Fruit fly (Drosophila melanogaster) whole organism, embryonic: ENCODE results near the gene Fdh.

Source experiments
- Aef1 ChIP-seq: fragments of 200-800 bp; sonication (Bioruptor generic); IDR thresholded peaks from 3 replicates; pipeline ENCODE4 v1.3.6; 2022; ENCODE audit warnings: missing biosample characterization, missing genetic modification characterization
- B-H1 ChIP-seq: fragments of 200-800 bp; sonication (Bioruptor generic); IDR thresholded peaks from 3 replicates; pipeline ENCODE4 v1.3.6; 2022; ENCODE audit warnings: missing biosample characterization, missing genetic modification characterization
- BtbVII ChIP-seq: fragments of 200-800 bp; sonication (Bioruptor generic); optimal IDR thresholded peaks from 3 replicates; lab custom pipeline; 2017; ENCODE audit warnings: missing biosample characterization, mild to moderate bottlenecking, missing genetic modification characterization
- CG11247 ChIP-seq: fragments of 200-800 bp; sonication (Bioruptor generic); IDR thresholded peaks from 2 replicates; pipeline ENCODE4 v1.3.6; 2022; ENCODE audit warnings: missing biosample characterization, missing genetic modification characterization
- CG11398 ChIP-seq: fragments of 200-800 bp; sonication (Bioruptor generic); optimal IDR thresholded peaks from 2 replicates; lab custom pipeline; 2016; ENCODE audit warnings: missing biosample characterization, missing genetic modification characterization
- CG11723 ChIP-seq: fragments of 200-800 bp; sonication (Bioruptor generic); optimal IDR thresholded peaks from 2 replicates; lab custom pipeline; 2017; ENCODE audit warnings: missing biosample characterization, mild to moderate bottlenecking, missing genetic modification characterization
- CG14441 ChIP-seq: fragments of 200-800 bp; sonication (Bioruptor generic); IDR thresholded peaks from 2 replicates; pipeline ENCODE4 v1.3.6; 2022; ENCODE audit warnings: missing biosample characterization, missing genetic modification characterization
- CG14860 ChIP-seq: fragments of 200-800 bp; sonication (Bioruptor generic); IDR thresholded peaks from 3 replicates; pipeline ENCODE4 v1.3.6; 2022; ENCODE audit warnings: missing biosample characterization, missing genetic modification characterization; ENCODE audit not compliant: partially characterized antibody
- CG15479 ChIP-seq: fragments of 200-800 bp; sonication (Bioruptor generic); optimal IDR thresholded peaks from 3 replicates; lab custom pipeline; 2019; ENCODE audit warnings: missing biosample characterization, mild to moderate bottlenecking, missing genetic modification characterization, moderate library complexity
- CG1602 ChIP-seq: fragments of 200-800 bp; sonication (Bioruptor generic); optimal IDR thresholded peaks from 3 replicates; lab custom pipeline; 2016; ENCODE audit warnings: missing biosample characterization, missing genetic modification characterization
- CG1647 ChIP-seq: fragments of 200-800 bp; sonication (Bioruptor generic); optimal IDR thresholded peaks from 3 replicates; lab custom pipeline; 2016; ENCODE audit warnings: missing biosample characterization, missing genetic modification characterization
- CG16813 ChIP-seq: fragments of 200-800 bp; sonication (Bioruptor generic); IDR thresholded peaks from 3 replicates; pipeline ENCODE4 v1.3.6; 2022; ENCODE audit warnings: missing biosample characterization, missing genetic modification characterization; ENCODE audit not compliant: partially characterized antibody
- CG17359 ChIP-seq: fragments of 200-800 bp; sonication (Bioruptor generic); optimal IDR thresholded peaks from 3 replicates; lab custom pipeline; 2018; ENCODE audit warnings: missing biosample characterization, mild to moderate bottlenecking, missing genetic modification characterization, moderate library complexity
- CG1792 ChIP-seq: fragments of 200-800 bp; sonication (Bioruptor generic); optimal IDR thresholded peaks from 2 replicates; lab custom pipeline; 2016; ENCODE audit warnings: missing biosample characterization, missing genetic modification characterization
- CG1832 ChIP-seq: fragments of 200-800 bp; sonication (Bioruptor generic); optimal IDR thresholded peaks from 2 replicates; lab custom pipeline; 2017; ENCODE audit warnings: missing biosample characterization, mild to moderate bottlenecking, missing genetic modification characterization, inconsistent platforms
- CG34376 ChIP-seq: fragments of 200-800 bp; sonication (Bioruptor generic); optimal IDR thresholded peaks from 2 replicates; lab custom pipeline; 2018; ENCODE audit warnings: missing biosample characterization, mild to moderate bottlenecking, missing genetic modification characterization
- CG6272 ChIP-seq: fragments of 200-800 bp; sonication (Bioruptor generic); IDR thresholded peaks from 2 replicates; pipeline ENCODE4 v1.3.6; 2022; ENCODE audit warnings: missing biosample characterization, missing genetic modification characterization
- CG6654 ChIP-seq: fragments of 200-800 bp; sonication (Bioruptor generic); optimal IDR thresholded peaks from 2 replicates; lab custom pipeline; 2017; ENCODE audit warnings: missing biosample characterization, mild to moderate bottlenecking, missing genetic modification characterization
- CG7271 ChIP-seq: fragments of 200-800 bp; sonication (Bioruptor generic); optimal IDR thresholded peaks from 2 replicates; lab custom pipeline; 2018; ENCODE audit warnings: missing biosample characterization, mild to moderate bottlenecking, missing genetic modification characterization, moderate library complexity
- CG9215 ChIP-seq: fragments of 200-800 bp; sonication (Bioruptor generic); IDR thresholded peaks from 2 replicates; pipeline ENCODE4 v1.3.6; 2022; ENCODE audit warnings: missing biosample characterization, missing genetic modification characterization
- CG9437 ChIP-seq: fragments of 200-800 bp; sonication (Bioruptor generic); optimal IDR thresholded peaks from 2 replicates; lab custom pipeline; 2018; ENCODE audit warnings: missing biosample characterization, mild to moderate bottlenecking, missing genetic modification characterization
- CkIIα-i1 ChIP-seq: fragments of 200-800 bp; sonication (Bioruptor generic); IDR thresholded peaks from 2 replicates; pipeline ENCODE4 v1.3.6; 2022; ENCODE audit warnings: missing biosample characterization, missing genetic modification characterization
- CoRest ChIP-seq: fragments of 200-800 bp; sonication (Bioruptor generic); optimal IDR thresholded peaks from 3 replicates; lab custom pipeline; 2018; ENCODE audit warnings: missing biosample characterization, mild to moderate bottlenecking, missing genetic modification characterization, moderate library complexity
- D ChIP-seq, 2 experiments: fragments of 200-800 bp in 1 of 2; fragments of >200 bp in 1 of 2; sonication (Bioruptor generic) in 1 of 2; optimal IDR thresholded peaks; 2 replicates in 1 of 2; 3 replicates in 1 of 2; lab custom pipeline; 2017; ENCODE audit warnings: mild to moderate bottlenecking in 1 of 2, missing biosample characterization in 1 of 2, missing genetic modification characterization in 1 of 2, missing genetic modification reagents in 1 of 2
- D19A ChIP-seq: fragments of 200-800 bp; optimal IDR thresholded peaks from 3 replicates; lab custom pipeline; 2019; ENCODE audit warnings: missing biosample characterization, mild to moderate bottlenecking, missing genetic modification characterization, moderate library complexity
- Jarid2 ChIP-seq: fragments of 200-800 bp; sonication (Bioruptor generic); optimal IDR thresholded peaks from 3 replicates; lab custom pipeline; 2017; ENCODE audit warnings: mild to moderate bottlenecking, missing biosample characterization, missing genetic modification reagents, missing genetic modification characterization
- Mrtf ChIP-seq: fragments of 200-800 bp; sonication (Bioruptor generic); IDR thresholded peaks from 3 replicates; pipeline ENCODE4 v1.3.6; 2022; ENCODE audit warnings: missing biosample characterization, missing genetic modification characterization
- Sox100B ChIP-seq: fragments of 200-800 bp; sonication (Bioruptor generic); optimal IDR thresholded peaks from 3 replicates; lab custom pipeline; 2018; ENCODE audit warnings: missing biosample characterization, mild to moderate bottlenecking, missing genetic modification characterization
- Taf1 ChIP-seq: fragments of 200-800 bp; sonication (Bioruptor generic); IDR thresholded peaks from 2 replicates; pipeline ENCODE4 v1.3.6; 2022; ENCODE audit warnings: missing biosample characterization, missing genetic modification characterization
- abd-A ChIP-seq: fragments of 200-800 bp; sonication (Bioruptor generic); optimal IDR thresholded peaks from 3 replicates; lab custom pipeline; 2019; ENCODE audit warnings: missing biosample characterization, mild to moderate bottlenecking, missing genetic modification characterization, moderate library complexity
- ase ChIP-seq: fragments of 200-800 bp; sonication (Bioruptor generic); IDR thresholded peaks from 3 replicates; pipeline ENCODE4 v1.3.6; 2022; ENCODE audit warnings: missing biosample characterization, missing genetic modification characterization
- bbx ChIP-seq: fragments of 200-800 bp; sonication (Bioruptor generic); IDR thresholded peaks from 2 replicates; pipeline ENCODE4 v1.3.6; 2022; ENCODE audit warnings: missing biosample characterization, missing genetic modification characterization; ENCODE audit not compliant: partially characterized antibody
- cas ChIP-seq: fragments of 200-800 bp; sonication (Bioruptor generic); IDR thresholded peaks from 2 replicates; pipeline ENCODE4 v1.3.6; 2022; ENCODE audit warnings: missing biosample characterization, missing genetic modification characterization
- crp ChIP-seq, 2 experiments: fragments of 200-800 bp; sonication (Bioruptor generic); optimal IDR thresholded peaks; 2 replicates in 1 of 2; 3 replicates in 1 of 2; lab custom pipeline; 2017; ENCODE audit warnings: missing biosample characterization in 2 of 2, missing genetic modification characterization in 2 of 2, mild to moderate bottlenecking in 1 of 2, moderate library complexity in 1 of 2
- disco-r ChIP-seq: fragments of 200-800 bp; sonication (Bioruptor generic); optimal IDR thresholded peaks from 2 replicates; lab custom pipeline; 2016; ENCODE audit warnings: missing biosample characterization, missing genetic modification characterization
- fd96Cb ChIP-seq: fragments of 200-800 bp; sonication (Bioruptor generic); optimal IDR thresholded peaks from 2 replicates; lab custom pipeline; 2018; ENCODE audit warnings: missing biosample characterization, mild to moderate bottlenecking, missing genetic modification characterization, moderate library complexity
- ind ChIP-seq: fragments of 200-800 bp; sonication (Bioruptor generic); optimal IDR thresholded peaks from 3 replicates; lab custom pipeline; 2016; ENCODE audit warnings: missing biosample characterization, missing genetic modification characterization
- lola ChIP-seq, 3 experiments: fragments of >200 bp in 2 of 3; fragments of 200-800 bp in 1 of 3; sonication (Bioruptor generic) in 1 of 3; optimal IDR thresholded peaks; 2 replicates each; lab custom pipeline; 2017 to 2019; ENCODE audit warnings: missing biosample characterization in 3 of 3, missing genetic modification characterization in 3 of 3, mild to moderate bottlenecking in 1 of 3, moderate library complexity in 1 of 3
- pnt ChIP-seq: fragments of 200-800 bp; sonication (Bioruptor generic); optimal IDR thresholded peaks from 3 replicates; lab custom pipeline; 2016; ENCODE audit warnings: missing biosample characterization, missing genetic modification characterization
- psq ChIP-seq: fragments of 200-800 bp; sonication (Bioruptor generic); optimal IDR thresholded peaks from 2 replicates; lab custom pipeline; 2017; ENCODE audit warnings: missing biosample characterization, missing genetic modification characterization
- rib ChIP-seq: fragments of 200-800 bp; sonication (Bioruptor generic); IDR thresholded peaks from 2 replicates; pipeline ENCODE4 v1.3.6; 2022; ENCODE audit warnings: missing biosample characterization, missing genetic modification characterization
- ro ChIP-seq: fragments of 200-800 bp; sonication (Bioruptor generic); IDR thresholded peaks from 2 replicates; pipeline ENCODE4 v1.3.6; 2022; ENCODE audit warnings: missing biosample characterization, missing genetic modification characterization
- schlank ChIP-seq: fragments of 200-800 bp; sonication (Bioruptor generic); optimal IDR thresholded peaks from 2 replicates; lab custom pipeline; 2018; ENCODE audit warnings: missing biosample characterization, mild to moderate bottlenecking, missing genetic modification characterization
- sim ChIP-seq: fragments of 200-800 bp; sonication (Bioruptor generic); IDR thresholded peaks from 2 replicates; pipeline ENCODE4 v1.3.6; 2022; ENCODE audit warnings: missing biosample characterization, missing genetic modification characterization
- stwl ChIP-seq: fragments of 200-800 bp; sonication (Bioruptor generic); optimal IDR thresholded peaks from 3 replicates; lab custom pipeline; 2018; ENCODE audit warnings: missing biosample characterization, mild to moderate bottlenecking, missing genetic modification characterization, moderate library complexity
- tin ChIP-seq: fragments of 200-800 bp; sonication (Bioruptor generic); optimal IDR thresholded peaks from 3 replicates; lab custom pipeline; 2016; ENCODE audit warnings: missing biosample characterization, missing genetic modification characterization
- tx ChIP-seq: fragments of 200-800 bp; sonication (Bioruptor generic); optimal IDR thresholded peaks from 2 replicates; lab custom pipeline; 2016; ENCODE audit warnings: missing biosample characterization, missing genetic modification characterization
- zen ChIP-seq: fragments of 200-800 bp; sonication (Bioruptor generic); optimal IDR thresholded peaks from 3 replicates; lab custom pipeline; 2018; ENCODE audit warnings: missing biosample characterization, mild to moderate bottlenecking, missing genetic modification characterization, moderate library complexity
- zfh2 ChIP-seq: fragments of 200-800 bp; sonication (Bioruptor generic); optimal IDR thresholded peaks from 2 replicates; lab custom pipeline; 2016; ENCODE audit warnings: missing biosample characterization, missing genetic modification characterization

The Fdh gene

DNA sequence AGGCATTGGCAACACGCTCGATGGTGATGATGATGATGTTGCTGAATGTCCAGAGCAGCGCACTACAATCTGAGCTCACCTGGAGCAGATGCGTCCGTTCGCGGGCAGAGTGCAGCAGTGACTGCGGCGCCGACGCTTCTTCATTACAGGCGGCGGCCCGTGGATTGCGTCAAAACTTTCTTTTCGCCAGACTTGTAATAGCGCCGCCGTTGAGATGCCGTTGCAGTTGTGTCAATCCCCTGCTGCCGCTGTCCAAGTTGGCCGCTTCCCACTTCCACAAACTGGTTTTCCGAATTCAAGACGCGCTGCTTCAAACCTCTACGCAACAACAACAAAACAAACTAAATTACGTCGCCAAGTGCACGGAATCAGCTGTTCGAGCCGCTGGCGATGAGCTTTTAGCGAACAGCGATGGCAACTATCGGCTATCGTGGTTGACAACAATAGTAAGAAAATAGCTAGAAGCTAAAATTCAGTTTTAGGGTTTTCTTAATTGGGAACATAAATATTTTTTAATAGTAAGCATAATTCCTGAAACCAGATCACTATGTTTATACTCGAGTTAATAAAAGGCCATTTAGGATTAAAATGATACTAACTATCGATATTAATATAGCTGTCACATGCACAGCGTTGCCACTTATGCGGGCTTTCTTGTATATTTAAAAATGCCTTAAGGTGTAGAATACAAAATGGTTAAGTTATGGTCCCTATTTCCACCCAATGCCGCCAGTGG lies 9.8 kb upstream of the Fdh start, which contains the start of gene Tpc1 (continued):
- TF ChIP-seq CG34376 (GFP tag; lab: Kevin White, UChicago) (peak; percentile 51), CG9215 (GFP tag; lab: Robert Waterston, UW) (no peak), lola (GFP tag; optimal IDR thresholded peaks at IDR 0.05; lab: Kevin White, UChicago) (peak in 1 of 3 experiments; percentile 29), cas (GFP tag; lab: Robert Waterston, UW) (no peak), CG7271 (tag; lab: Kevin White, UChicago) (no peak), schlank (tag; lab: Kevin White, UChicago) (no peak), tin (GFP tag; lab: Kevin White, UChicago) (peak; percentile 5), ase (GFP tag; lab: Robert Waterston, UW) (no peak), ind (GFP tag; lab: Kevin White, UChicago) (peak; percentile 14), Mrtf (GFP tag; lab: Robert Waterston, UW) (no peak), fd96Cb (tag; lab: Kevin White, UChicago) (no peak), CG9437 (GFP tag; lab: Kevin White, UChicago) (peak; percentile 70), CG1792 (no peak), CG14860 (GFP tag; lab: Robert Waterston, UW) (peak; percentile 68; the same call in 2 of the 3 replicates), Jarid2 (GFP tag; lab: Kevin White, UChicago) (no peak), Sox100B (GFP tag; lab: Kevin White, UChicago) (no peak), zen (peak; percentile 48), CkIIα-i1 (GFP tag; lab: Robert Waterston, UW) (no peak), CoRest (tag; lab: Kevin White, UChicago) (peak; percentile 62), crp (GFP tag; optimal IDR thresholded peaks at IDR 0.05; lab: Kevin White, UChicago) (peak; percentile 85 to 97), CG1832 (no peak), CG17359 (tag; lab: Kevin White, UChicago) (no peak), CG11723 (no peak), CG1602 (peak; percentile 27), pnt (no peak), CG1647 (GFP tag; lab: Kevin White, UChicago) (peak; percentile 9), psq (GFP tag; lab: Kevin White, UChicago) (no peak), CG6272 (GFP tag; lab: Robert Waterston, UW) (peak; percentile 56; the same call in 1 of the 2 replicates), B-H1 (no peak), stwl (tag; lab: Kevin White, UChicago) (peak; percentile 36), CG14441 (no peak), tx (GFP tag; lab: Kevin White, UChicago) (peak; percentile 26), BtbVII (GFP tag; lab: Kevin White, UChicago) (no peak), rib (GFP tag; lab: Robert Waterston, UW) (no peak), bbx (peak; percentile 55), D (optimal IDR thresholded peaks at IDR 0.05; lab: Kevin White, UChicago) (no peak), D (GFP tag; optimal IDR thresholded peaks at IDR 0.05; lab: Kevin White, UChicago) (no peak), D19A (tag; lab: Kevin White, UChicago) (no peak), Taf1 (GFP tag; lab: Robert Waterston, UW) (no peak), ro (GFP tag; lab: Robert Waterston, UW) (no peak), Aef1 (GFP tag; lab: Robert Waterston, UW) (0 out of 3 replicates have a peak, but pooled peaks have one; percentile 32), zfh2 (GFP tag; lab: Kevin White, UChicago) (peak; percentile 41), CG6654 (GFP tag; lab: Kevin White, UChicago) (no peak), abd-A (tag; lab: Kevin White, UChicago) (no peak), CG16813 (GFP tag; lab: Robert Waterston, UW) (peak; percentile 89), CG11398 (no peak), CG11247 (no peak), sim (GFP tag; lab: Robert Waterston, UW) (no peak), CG15479 (GFP tag; lab: Kevin White, UChicago) (no peak), disco-r (peak; percentile 61)
